Fruit fly (Drosophila melanogaster): ENCODE data around the gene CG10584.

dm6 chr3L:21009405-21010120 is 21.6 kb downstream of the CG10584 start:
- no peak for TF ChIP-seq Myc (optimal IDR thresholded peaks at IDR 0.05)
- no peak for TF ChIP-seq h (optimal IDR thresholded peaks at IDR 0.05)
- no peak for TF ChIP-seq psq (optimal IDR thresholded peaks at IDR 0.05)
